Fruit fly (Drosophila melanogaster) whole organism, embryonic: ENCODE results near the gene temp.

Experiments used
- BEAF-32 ChIP-seq: fragments of 200-800 bp; sonication (Bioruptor generic); optimal IDR thresholded peaks from 3 replicates; lab custom pipeline; 2017; ENCODE audit warnings: missing biosample characterization, missing genetic modification characterization, mild to moderate bottlenecking, moderate library complexity, missing genetic modification reagents
- CG10366 ChIP-seq: fragments of 200-800 bp; sonication (Bioruptor generic); IDR thresholded peaks from 2 replicates; pipeline ENCODE4 v1.3.6; 2022; ENCODE audit warnings: missing biosample characterization, missing genetic modification characterization
- CG13287 ChIP-seq: fragments of 200-800 bp; sonication (Bioruptor generic); IDR thresholded peaks from 2 replicates; pipeline ENCODE4 v1.3.6; 2022; ENCODE audit warnings: missing biosample characterization, missing genetic modification characterization; ENCODE audit not compliant: partially characterized antibody
- CG15514 ChIP-seq: fragments of 200-800 bp; sonication (Bioruptor generic); optimal IDR thresholded peaks from 3 replicates; lab custom pipeline; 2017; ENCODE audit warnings: missing biosample characterization, missing genetic modification characterization, mild to moderate bottlenecking, moderate library complexity, missing genetic modification reagents
- CG16863 ChIP-seq: fragments of 200-800 bp; sonication (Bioruptor generic); optimal IDR thresholded peaks from 3 replicates; lab custom pipeline; 2016; ENCODE audit warnings: missing biosample characterization, missing genetic modification characterization
- CG17186 ChIP-seq: fragments of 200-800 bp; sonication (Bioruptor generic); optimal IDR thresholded peaks from 3 replicates; lab custom pipeline; 2017; ENCODE audit warnings: missing biosample characterization, missing genetic modification reagents, missing genetic modification characterization
- CG2116 ChIP-seq: fragments of 200-800 bp; sonication (Bioruptor generic); optimal IDR thresholded peaks from 3 replicates; lab custom pipeline; 2018; ENCODE audit warnings: missing biosample characterization, mild to moderate bottlenecking, missing genetic modification characterization
- CG34224 ChIP-seq: fragments of 200-800 bp; sonication (Bioruptor generic); IDR thresholded peaks from 3 replicates; pipeline ENCODE4 v1.3.6; 2022; ENCODE audit warnings: missing biosample characterization, missing genetic modification characterization; ENCODE audit not compliant: partially characterized antibody
- CG3995 ChIP-seq: fragments of 200-800 bp; sonication (Bioruptor generic); optimal IDR thresholded peaks from 3 replicates; lab custom pipeline; 2016; ENCODE audit warnings: missing biosample characterization, missing genetic modification characterization
- CG42726 ChIP-seq: fragments of 200-800 bp; sonication (Bioruptor generic); IDR thresholded peaks from 2 replicates; pipeline ENCODE4 v1.3.6; 2022; ENCODE audit warnings: missing biosample characterization, missing genetic modification characterization; ENCODE audit not compliant: partially characterized antibody
- CG4707 ChIP-seq: fragments of 200-800 bp; sonication (Bioruptor generic); optimal IDR thresholded peaks from 2 replicates; lab custom pipeline; 2018; ENCODE audit warnings: missing biosample characterization, mild to moderate bottlenecking, missing genetic modification characterization, moderate library complexity
- CG5245 ChIP-seq: fragments of 200-800 bp; sonication (Bioruptor generic); optimal IDR thresholded peaks from 3 replicates; lab custom pipeline; 2016; ENCODE audit warnings: missing biosample characterization, missing genetic modification characterization
- CG5953 ChIP-seq: fragments of 200-800 bp; sonication (Bioruptor generic); IDR thresholded peaks from 2 replicates; pipeline ENCODE4 v1.3.6; 2022; ENCODE audit warnings: missing biosample characterization, missing genetic modification characterization
- CG6791 ChIP-seq: fragments of 200-800 bp; sonication (Bioruptor generic); IDR thresholded peaks from 3 replicates; pipeline ENCODE4 v1.3.6; 2022; ENCODE audit warnings: missing biosample characterization, missing genetic modification characterization; ENCODE audit not compliant: partially characterized antibody
- CG9437 ChIP-seq: fragments of 200-800 bp; sonication (Bioruptor generic); optimal IDR thresholded peaks from 2 replicates; lab custom pipeline; 2018; ENCODE audit warnings: missing biosample characterization, mild to moderate bottlenecking, missing genetic modification characterization
- Deaf1 ChIP-seq: fragments of 200-800 bp; optimal IDR thresholded peaks from 3 replicates; lab custom pipeline; 2019; ENCODE audit warnings: missing biosample characterization, mild to moderate bottlenecking, missing genetic modification characterization, moderate library complexity
- Ets97D ChIP-seq: fragments of 200-800 bp; sonication (Bioruptor generic); optimal IDR thresholded peaks from 3 replicates; lab custom pipeline; 2016; ENCODE audit warnings: missing biosample characterization, missing genetic modification characterization
- Fer3 ChIP-seq: fragments of 200-800 bp; sonication (Bioruptor generic); optimal IDR thresholded peaks from 2 replicates; lab custom pipeline; 2018; ENCODE audit warnings: missing biosample characterization, mild to moderate bottlenecking, missing genetic modification characterization, moderate library complexity
- Gsc ChIP-seq: fragments of 200-800 bp; sonication (Bioruptor generic); IDR thresholded peaks from 2 replicates; pipeline ENCODE4 v1.3.6; 2022; ENCODE audit warnings: missing biosample characterization, missing genetic modification characterization
- Hand ChIP-seq: fragments of 200-800 bp; sonication (Bioruptor generic); optimal IDR thresholded peaks from 2 replicates; lab custom pipeline; 2017; ENCODE audit warnings: mild to moderate bottlenecking, missing biosample characterization, missing genetic modification reagents, missing genetic modification characterization
- HmgD ChIP-seq: fragments of 200-800 bp; sonication (Bioruptor generic); optimal IDR thresholded peaks from 3 replicates; lab custom pipeline; 2016; ENCODE audit warnings: missing biosample characterization, missing genetic modification characterization
- HmgZ ChIP-seq: fragments of 200-800 bp; sonication (Bioruptor generic); optimal IDR thresholded peaks from 2 replicates; lab custom pipeline; 2018; ENCODE audit warnings: missing biosample characterization, mild to moderate bottlenecking, missing genetic modification characterization
- MBD-R2 ChIP-seq: fragments of 200-800 bp; sonication (Bioruptor generic); IDR thresholded peaks from 2 replicates; pipeline ENCODE4 v1.3.6; 2022; ENCODE audit warnings: missing biosample characterization, missing genetic modification characterization
- MESR4 ChIP-seq: fragments of 200-800 bp; sonication (Bioruptor generic); optimal IDR thresholded peaks from 2 replicates; lab custom pipeline; 2018; ENCODE audit warnings: missing biosample characterization, mild to moderate bottlenecking, missing genetic modification characterization, moderate library complexity
- Max ChIP-seq: fragments of 200-800 bp; sonication (Bioruptor generic); optimal IDR thresholded peaks from 2 replicates; lab custom pipeline; 2016; ENCODE audit warnings: missing biosample characterization, mild to moderate bottlenecking, missing genetic modification characterization
- NK7.1 ChIP-seq: fragments of 200-800 bp; sonication (Bioruptor generic); optimal IDR thresholded peaks from 3 replicates; lab custom pipeline; 2016; ENCODE audit warnings: missing biosample characterization, missing genetic modification characterization
- Scr ChIP-seq: fragments of 200-800 bp; sonication (Bioruptor generic); IDR thresholded peaks from 2 replicates; pipeline ENCODE4 v1.3.6; 2022; ENCODE audit warnings: missing biosample characterization, missing genetic modification characterization; ENCODE audit not compliant: partially characterized antibody
- Sox100B ChIP-seq: fragments of 200-800 bp; sonication (Bioruptor generic); optimal IDR thresholded peaks from 3 replicates; lab custom pipeline; 2018; ENCODE audit warnings: missing biosample characterization, mild to moderate bottlenecking, missing genetic modification characterization
- Taf1 ChIP-seq: fragments of 200-800 bp; sonication (Bioruptor generic); IDR thresholded peaks from 2 replicates; pipeline ENCODE4 v1.3.6; 2022; ENCODE audit warnings: missing biosample characterization, missing genetic modification characterization
- Vsx1 ChIP-seq: fragments of 200-800 bp; sonication (Bioruptor generic); optimal IDR thresholded peaks from 2 replicates; lab custom pipeline; 2017; ENCODE audit warnings: missing biosample characterization, mild to moderate bottlenecking, missing genetic modification characterization, missing genetic modification reagents
- Xrp1 ChIP-seq: fragments of 200-800 bp; sonication (Bioruptor generic); IDR thresholded peaks from 2 replicates; pipeline ENCODE4 v1.3.6; 2022; ENCODE audit warnings: missing biosample characterization, missing genetic modification characterization
- YL-1 ChIP-seq: fragments of 200-800 bp; sonication (Bioruptor generic); optimal IDR thresholded peaks from 3 replicates; lab custom pipeline; 2017; ENCODE audit warnings: missing biosample characterization, mild to moderate bottlenecking, missing genetic modification characterization
- amos ChIP-seq: fragments of 200-800 bp; sonication (Bioruptor generic); IDR thresholded peaks from 2 replicates; pipeline ENCODE4 v1.3.6; 2022; ENCODE audit warnings: missing biosample characterization, missing genetic modification characterization; ENCODE audit not compliant: partially characterized antibody
- bbx ChIP-seq: fragments of 200-800 bp; sonication (Bioruptor generic); IDR thresholded peaks from 2 replicates; pipeline ENCODE4 v1.3.6; 2022; ENCODE audit warnings: missing biosample characterization, missing genetic modification characterization; ENCODE audit not compliant: partially characterized antibody
- cg ChIP-seq: fragments of 200-800 bp; sonication (Bioruptor generic); optimal IDR thresholded peaks from 3 replicates; lab custom pipeline; 2019; ENCODE audit warnings: missing biosample characterization, mild to moderate bottlenecking, missing genetic modification characterization, moderate library complexity
- crp ChIP-seq, 2 experiments: fragments of 200-800 bp; sonication (Bioruptor generic); optimal IDR thresholded peaks; 2 replicates in 1 of 2; 3 replicates in 1 of 2; lab custom pipeline; 2017; ENCODE audit warnings: missing biosample characterization in 2 of 2, missing genetic modification characterization in 2 of 2, mild to moderate bottlenecking in 1 of 2, moderate library complexity in 1 of 2
- jing ChIP-seq: fragments of 200-800 bp; sonication (Bioruptor generic); optimal IDR thresholded peaks from 2 replicates; lab custom pipeline; 2018; ENCODE audit warnings: missing biosample characterization, mild to moderate bottlenecking, missing genetic modification characterization
- lmd ChIP-seq: fragments of 200-800 bp; sonication (Bioruptor generic); IDR thresholded peaks from 2 replicates; pipeline ENCODE4 v1.3.6; 2022; ENCODE audit warnings: missing biosample characterization, missing genetic modification characterization
- maf-S ChIP-seq: fragments of 200-800 bp; sonication (Bioruptor generic); optimal IDR thresholded peaks from 2 replicates; lab custom pipeline; 2016; ENCODE audit warnings: missing biosample characterization, missing genetic modification characterization
- nau ChIP-seq: fragments of 200-800 bp; sonication (Bioruptor generic); optimal IDR thresholded peaks from 3 replicates; lab custom pipeline; 2017; ENCODE audit warnings: missing biosample characterization, mild to moderate bottlenecking, missing genetic modification characterization, missing genetic modification reagents
- peb ChIP-seq: fragments of 200-800 bp; sonication (Bioruptor generic); IDR thresholded peaks from 2 replicates; pipeline ENCODE4 v1.3.6; 2022; ENCODE audit warnings: missing biosample characterization, missing genetic modification characterization
- pita ChIP-seq: fragments of 200-800 bp; sonication (Bioruptor generic); optimal IDR thresholded peaks from 2 replicates; lab custom pipeline; 2017; ENCODE audit warnings: missing biosample characterization, mild to moderate bottlenecking, missing genetic modification characterization
- rib ChIP-seq: fragments of 200-800 bp; sonication (Bioruptor generic); IDR thresholded peaks from 2 replicates; pipeline ENCODE4 v1.3.6; 2022; ENCODE audit warnings: missing biosample characterization, missing genetic modification characterization
- row ChIP-seq: fragments of 200-800 bp; sonication (Bioruptor generic); IDR thresholded peaks from 3 replicates; pipeline ENCODE4 v1.3.6; 2022; ENCODE audit warnings: missing biosample characterization, missing genetic modification characterization
- sna ChIP-seq: fragments of 200-800 bp; sonication (Bioruptor generic); IDR thresholded peaks from 2 replicates; pipeline ENCODE4 v1.3.6; 2022; ENCODE audit warnings: missing biosample characterization, missing genetic modification characterization; ENCODE audit not compliant: partially characterized antibody
- tgo ChIP-seq: fragments of 200-800 bp; sonication (Bioruptor generic); IDR thresholded peaks from 3 replicates; pipeline ENCODE4 v1.3.6; 2022; ENCODE audit warnings: missing biosample characterization, missing genetic modification characterization
- tio ChIP-seq: fragments of 200-800 bp; sonication (Bioruptor generic); optimal IDR thresholded peaks from 2 replicates; lab custom pipeline; 2017; ENCODE audit warnings: missing biosample characterization, missing genetic modification characterization, inconsistent platforms
- vnd ChIP-seq: fragments of 200-800 bp; sonication (Bioruptor generic); IDR thresholded peaks from 3 replicates; pipeline ENCODE4 v1.3.6; 2022; ENCODE audit warnings: missing biosample characterization, missing genetic modification characterization; ENCODE audit not compliant: partially characterized antibody
- wor ChIP-seq: fragments of 200-800 bp; sonication (Bioruptor generic); IDR thresholded peaks from 2 replicates; pipeline ENCODE4 v1.3.6; 2022; ENCODE audit warnings: missing biosample characterization, missing genetic modification characterization
- zf30C ChIP-seq: fragments of 200-800 bp; sonication (Bioruptor generic); optimal IDR thresholded peaks from 3 replicates; lab custom pipeline; 2018; ENCODE audit warnings: missing biosample characterization, mild to moderate bottlenecking, missing genetic modification characterization

temp gene

DNA sequence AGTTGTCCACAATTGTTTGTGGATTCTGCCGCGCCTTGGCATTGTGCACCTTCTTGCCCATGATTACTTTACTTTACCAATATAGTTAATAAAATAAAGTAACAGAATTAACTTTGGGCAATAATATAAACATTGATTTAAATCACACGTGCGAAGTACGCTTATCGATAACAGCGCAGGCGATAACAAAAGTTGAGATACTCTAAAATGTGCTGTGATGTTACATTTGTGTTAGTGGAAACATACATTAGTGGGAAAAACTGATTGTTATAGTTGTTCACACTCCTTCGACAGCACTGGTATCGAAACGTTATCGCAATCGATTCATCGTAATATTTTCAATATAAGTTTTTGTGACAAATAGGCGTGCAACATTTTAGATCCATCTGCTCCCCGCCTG, 20.5 kb downstream of the temp start, which contains the start of gene kz (continued):
- TF ChIP-seq CG9437 (GFP tag; lab: Kevin White, UChicago) (peak; percentile 51), tgo (no peak), nau (GFP tag; lab: Kevin White, UChicago) (no peak), bbx (GFP tag; lab: Robert Waterston, UW) (peak; percentile 94), maf-S (no peak), vnd (GFP tag; lab: Robert Waterston, UW) (peak; percentile 95), CG6791 (peak; percentile 98), jing (no peak), Hand (GFP tag; lab: Kevin White, UChicago) (no peak), Max (GFP tag; lab: Kevin White, UChicago) (peak; percentile 87), CG42726 (GFP tag; lab: Robert Waterston, UW) (peak; percentile 84; the same call in 1 of the 2 replicates), row (peak; percentile 57; the same call in 1 of the 3 replicates), YL-1 (GFP tag; lab: Kevin White, UChicago) (peak; percentile 86), MBD-R2 (GFP tag; lab: Robert Waterston, UW) (peak; percentile 93), CG4707 (no peak), HmgD (GFP tag; lab: Kevin White, UChicago) (peak; percentile 30), crp (GFP tag; optimal IDR thresholded peaks at IDR 0.05; lab: Kevin White, UChicago) (peak in 1 of 2 experiments; percentile 25), CG34224 (GFP tag; lab: Robert Waterston, UW) (peak; percentile 94), CG3995 (GFP tag; lab: Kevin White, UChicago) (peak; percentile 58), CG10366 (GFP tag; lab: Robert Waterston, UW) (no peak), cg (GFP tag; lab: Kevin White, UChicago) (peak; percentile 23), CG17186 (GFP tag; lab: Kevin White, UChicago) (peak; percentile 50)

DNA sequence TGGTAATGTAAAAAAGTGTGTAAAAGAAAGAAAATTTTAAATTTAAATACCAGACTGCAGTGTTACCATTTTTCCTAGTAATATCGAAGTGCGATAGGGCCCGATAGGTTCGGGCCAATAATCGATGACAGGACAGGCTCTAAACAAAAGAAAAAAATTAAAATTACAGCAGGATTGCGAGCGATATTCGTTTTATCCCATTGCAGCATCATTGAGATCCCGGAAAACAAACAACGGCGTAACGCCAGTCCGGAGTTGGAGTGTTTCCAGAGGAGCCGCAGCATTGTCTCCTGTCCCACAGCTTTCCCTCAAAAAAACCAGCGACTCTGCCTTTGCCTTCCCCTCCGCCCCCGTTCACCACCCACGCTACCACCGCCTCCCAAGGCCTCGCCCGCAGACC, 37.2 kb downstream of the temp start, which contains the start of gene pcx:
pcx (plus strand) TSS at position 159 of the 400 bp plus-strand sequence.
- TF ChIP-seq Taf1 (no peak), peb (GFP tag; lab: Robert Waterston, UW) (no peak), Scr (peak; percentile 62), BEAF-32 (GFP tag; lab: Kevin White, UChicago) (peak; percentile 57), Deaf1 (tag; lab: Kevin White, UChicago) (no peak), zf30C (GFP tag; lab: Kevin White, UChicago) (no peak), YL-1 (GFP tag; lab: Kevin White, UChicago) (peak; percentile 56), wor (GFP tag; lab: Robert Waterston, UW) (no peak), Ets97D (GFP tag; lab: Kevin White, UChicago) (peak; percentile 7), sna (GFP tag; lab: Robert Waterston, UW) (0 out of 2 replicates have a peak, but pooled peaks have one; percentile 41), Xrp1 (GFP tag; lab: Robert Waterston, UW) (no peak), amos (GFP tag; lab: Robert Waterston, UW) (peak; percentile 59; the same call in 1 of the 2 replicates), NK7.1 (GFP tag; lab: Kevin White, UChicago) (no peak), CG2116 (GFP tag; lab: Kevin White, UChicago) (peak; percentile 38), CG5953 (GFP tag; lab: Robert Waterston, UW) (no peak), Gsc (no peak), CG16863 (GFP tag; lab: Kevin White, UChicago) (no peak), Sox100B (GFP tag; lab: Kevin White, UChicago) (no peak), pita (GFP tag; lab: Kevin White, UChicago) (no peak), Vsx1 (GFP tag; lab: Kevin White, UChicago) (no peak), CG5245 (GFP tag; lab: Kevin White, UChicago) (no peak), tio (no peak), CG13287 (GFP tag; lab: Robert Waterston, UW) (peak; percentile 71), rib (GFP tag; lab: Robert Waterston, UW) (no peak), Fer3 (tag; lab: Kevin White, UChicago) (no peak), lmd (no peak), MESR4 (GFP tag; lab: Kevin White, UChicago) (peak; percentile 52), CG15514 (GFP tag; lab: Kevin White, UChicago) (no peak), HmgZ (no peak)
